Worm (Caenorhabditis elegans) whole organism, young adult: ENCODE results near the gene trap-4.

ENCODE experiments used
- D2030.7 ChIP-seq: fragments of 200-800 bp; sonication (Bioruptor generic); IDR thresholded peaks from 2 replicates; pipeline ENCODE4 v1.3.6; 2022; ENCODE audit warnings: missing genetic modification reagents, missing genetic modification characterization, missing compliant biosample characterization
- F22D6.2 ChIP-seq: sonication (generic microtip); optimal IDR thresholded peaks from 2 replicates; lab custom pipeline; 2016; ENCODE audit warnings: mild to moderate bottlenecking, missing genetic modification characterization, missing compliant biosample characterization
- F57A8.1 ChIP-seq: fragments of 200-800 bp; sonication (Bioruptor generic); optimal IDR thresholded peaks from 2 replicates; lab custom pipeline; 2018; ENCODE audit warnings: mild to moderate bottlenecking, missing genetic modification characterization, moderate library complexity, missing compliant biosample characterization
- Y53G8AR.9 ChIP-seq: fragments of 200-800 bp; sonication (Bioruptor generic); conservative IDR thresholded peaks from 2 replicates; pipeline ENCODE4 v1.3.6; 2022; ENCODE audit warnings: missing genetic modification reagents, missing genetic modification characterization, missing compliant biosample characterization
- Y79H2A.3 ChIP-seq: fragments of 200-800 bp; sonication (Bioruptor generic); conservative IDR thresholded peaks from 2 replicates; pipeline ENCODE4 v1.3.6; 2022; ENCODE audit warnings: missing genetic modification reagents, missing genetic modification characterization, missing compliant biosample characterization
- Y95B8A.8 ChIP-seq: fragments of 200-800 bp; sonication (Bioruptor generic); IDR thresholded peaks from 2 replicates; pipeline ENCODE4 v1.3.6; 2022; ENCODE audit warnings: missing genetic modification reagents, missing genetic modification characterization, missing compliant biosample characterization
- ama-1 ChIP-seq, 3 experiments: fragments of 150-350 bp in 1 of 3; sonication (generic microtip) in 2 of 3; optimal IDR thresholded peaks; 2 replicates each; lab custom pipeline; 2014 to 2018; ENCODE audit warnings: missing biosample characterization in 2 of 3, missing genetic modification characterization in 2 of 3, missing genetic modification reagents in 2 of 3
- atf-7 ChIP-seq: sonication (generic microtip); optimal IDR thresholded peaks from 2 replicates; lab custom pipeline; 2017; ENCODE audit warnings: mild to moderate bottlenecking, missing genetic modification characterization, missing compliant biosample characterization
- bed-1 ChIP-seq: fragments of 200-800 bp; sonication (Bioruptor generic); IDR thresholded peaks from 2 replicates; pipeline ENCODE4 v1.3.6; 2022; ENCODE audit warnings: missing genetic modification reagents, missing genetic modification characterization, missing compliant biosample characterization
- ceh-27 ChIP-seq: fragments of 200-800 bp; sonication (Bioruptor generic); optimal IDR thresholded peaks from 2 replicates; lab custom pipeline; 2018; ENCODE audit warnings: mild to moderate bottlenecking, missing genetic modification characterization, moderate library complexity, missing compliant biosample characterization
- die-1 ChIP-seq: sonication (generic microtip); optimal IDR thresholded peaks from 2 replicates; lab custom pipeline; 2016; ENCODE audit warnings: missing genotype, mild to moderate bottlenecking, missing genetic modification characterization, missing compliant biosample characterization
- dox-1 ChIP-seq: fragments of 200-800 bp; sonication (Bioruptor generic); IDR thresholded peaks from 2 replicates; pipeline ENCODE4 v1.3.6; 2022; ENCODE audit warnings: missing genetic modification reagents, missing genetic modification characterization, missing compliant biosample characterization
- dpff-1 ChIP-seq: sonication (generic microtip); optimal IDR thresholded peaks from 2 replicates; lab custom pipeline; 2017; ENCODE audit warnings: mild to moderate bottlenecking, missing genetic modification characterization, missing compliant biosample characterization
- egrh-3 ChIP-seq: fragments of 200-800 bp; sonication (Bioruptor generic); IDR thresholded peaks from 2 replicates; pipeline ENCODE4 v1.3.6; 2022; ENCODE audit warnings: missing genetic modification reagents, missing genetic modification characterization, missing compliant biosample characterization
- ekl-4 ChIP-seq: fragments of 200-800 bp; sonication (Bioruptor generic); IDR thresholded peaks from 2 replicates; pipeline ENCODE4 v1.3.6; 2022; ENCODE audit warnings: missing genetic modification reagents, missing genetic modification characterization, missing compliant biosample characterization
- ets-4 ChIP-seq: fragments of 200-800 bp; sonication (Bioruptor generic); optimal IDR thresholded peaks from 2 replicates; lab custom pipeline; 2018; ENCODE audit warnings: mild to moderate bottlenecking, missing genetic modification characterization, missing compliant biosample characterization
- fkh-3 ChIP-seq: sonication (generic microtip); optimal IDR thresholded peaks from 2 replicates; lab custom pipeline; 2016; ENCODE audit warnings: mild to moderate bottlenecking, missing genetic modification characterization, missing compliant biosample characterization
- gei-17 ChIP-seq: fragments of 200-800 bp; sonication (Bioruptor generic); optimal IDR thresholded peaks from 2 replicates; lab custom pipeline; 2018; ENCODE audit warnings: mild to moderate bottlenecking, missing genetic modification characterization, missing compliant biosample characterization
- hlh-26 ChIP-seq: fragments of 200-800 bp; sonication (Bioruptor generic); conservative IDR thresholded peaks from 2 replicates; pipeline ENCODE4 v1.3.6; 2022; ENCODE audit warnings: missing genetic modification reagents, missing genetic modification characterization, missing compliant biosample characterization
- hrde-1 ChIP-seq: sonication (generic microtip); optimal IDR thresholded peaks from 2 replicates; lab custom pipeline; 2016; ENCODE audit warnings: missing genetic modification characterization, mild to moderate bottlenecking, missing compliant biosample characterization, moderate library complexity, missing genotype, missing genetic modification reagents, borderline replicate concordance
- hsf-1 ChIP-seq: fragments of 200-800 bp; sonication (Bioruptor generic); IDR thresholded peaks from 2 replicates; pipeline ENCODE4 v1.3.6; 2022; ENCODE audit warnings: missing genetic modification reagents, missing genetic modification characterization, missing compliant biosample characterization
- lag-1 ChIP-seq: fragments of 200-800 bp; sonication (Bioruptor generic); IDR thresholded peaks from 2 replicates; pipeline ENCODE4 v1.3.6; 2022; ENCODE audit warnings: missing genetic modification reagents, missing genetic modification characterization, missing compliant biosample characterization
- let-607 ChIP-seq, 2 experiments: fragments of 200-800 bp in 1 of 2; sonication (Bioruptor generic) in 1 of 2; sonication (generic microtip) in 1 of 2; optimal IDR thresholded peaks; 2 replicates each; lab custom pipeline; 2016 to 2018; ENCODE audit warnings: mild to moderate bottlenecking in 2 of 2, missing compliant biosample characterization in 2 of 2, missing genetic modification characterization in 2 of 2, moderate library complexity in 2 of 2, missing genotype in 1 of 2
- lin-26 ChIP-seq: fragments of 200-800 bp; sonication (Bioruptor generic); IDR thresholded peaks from 2 replicates; pipeline ENCODE4 v1.3.6; 2022; ENCODE audit warnings: missing genetic modification reagents, missing genetic modification characterization, missing compliant biosample characterization
- lin-35 ChIP-seq, 3 experiments: fragments of 150-350 bp in 2 of 3; sonication (generic microtip) in 1 of 3; optimal IDR thresholded peaks; 2 replicates each; lab custom pipeline; 2014 to 2018; ENCODE audit warnings: missing biosample characterization in 3 of 3, missing genetic modification characterization in 3 of 3, missing genetic modification reagents in 3 of 3
- lir-1 ChIP-seq: fragments of 200-800 bp; sonication (Bioruptor generic); conservative IDR thresholded peaks from 2 replicates; pipeline ENCODE4 v1.3.6; 2022; ENCODE audit warnings: missing genetic modification reagents, missing genetic modification characterization, missing compliant biosample characterization
- lsl-1 ChIP-seq: fragments of 200-800 bp; sonication (Bioruptor generic); optimal IDR thresholded peaks from 2 replicates; lab custom pipeline; 2018; ENCODE audit warnings: mild to moderate bottlenecking, missing genetic modification characterization, moderate library complexity, missing compliant biosample characterization
- madf-6 ChIP-seq: fragments of 200-800 bp; sonication (Bioruptor generic); IDR thresholded peaks from 2 replicates; pipeline ENCODE4 v1.3.6; 2022; ENCODE audit warnings: missing genetic modification reagents, missing genetic modification characterization, missing compliant biosample characterization
- mcd-1 ChIP-seq: fragments of 200-800 bp; sonication (Bioruptor generic); IDR thresholded peaks from 2 replicates; pipeline ENCODE4 v1.3.6; 2022; ENCODE audit warnings: missing genetic modification reagents, missing genetic modification characterization, missing compliant biosample characterization
- mel-28 ChIP-seq: sonication (generic microtip); optimal IDR thresholded peaks from 2 replicates; lab custom pipeline; 2016; ENCODE audit warnings: borderline replicate concordance, mild to moderate bottlenecking, missing genetic modification characterization, missing compliant biosample characterization
- mxl-1 ChIP-seq: sonication (generic microtip); optimal IDR thresholded peaks from 2 replicates; lab custom pipeline; 2016; ENCODE audit warnings: missing genetic modification characterization, missing compliant biosample characterization
- nfya-2 ChIP-seq: fragments of 200-800 bp; sonication (Bioruptor generic); IDR thresholded peaks from 2 replicates; pipeline ENCODE4 v1.3.6; 2022; ENCODE audit warnings: missing genetic modification reagents, missing genetic modification characterization, missing compliant biosample characterization
- nfyb-1 ChIP-seq: fragments of 200-800 bp; sonication (Bioruptor generic); IDR thresholded peaks from 2 replicates; pipeline ENCODE4 v1.3.6; 2022; ENCODE audit warnings: missing genetic modification reagents, missing genetic modification characterization, missing compliant biosample characterization
- nhr-179 ChIP-seq: sonication (generic microtip); optimal IDR thresholded peaks from 2 replicates; lab custom pipeline; 2016; ENCODE audit warnings: mild to moderate bottlenecking, missing genetic modification characterization, missing compliant biosample characterization
- rec-8 ChIP-seq, 2 experiments: sonication (generic microtip); optimal IDR thresholded peaks; 2 replicates each; lab custom pipeline; 2016; ENCODE audit warnings: mild to moderate bottlenecking in 2 of 2, missing genetic modification characterization in 2 of 2, missing genetic modification reagents in 2 of 2, missing genotype in 2 of 2, missing biosample characterization in 1 of 2, missing compliant biosample characterization in 1 of 2, moderate library complexity in 1 of 2
- snpc-1.1 ChIP-seq: sonication (generic microtip); optimal IDR thresholded peaks from 2 replicates; lab custom pipeline; 2017; ENCODE audit warnings: missing genetic modification characterization, mild to moderate bottlenecking, missing compliant biosample characterization, antibody characterized with exemption, moderate library complexity, missing genotype, missing genetic modification reagents; ENCODE audit not compliant: insufficient read depth
- snpc-3.4 ChIP-seq: sonication (generic microtip); optimal IDR thresholded peaks from 2 replicates; lab custom pipeline; 2017; ENCODE audit warnings: missing genetic modification characterization, mild to moderate bottlenecking, missing compliant biosample characterization, antibody characterized with exemption, moderate library complexity, missing genotype, missing genetic modification reagents
- sptf-2 ChIP-seq: fragments of 200-800 bp; sonication (Bioruptor generic); optimal IDR thresholded peaks from 2 replicates; lab custom pipeline; 2018; ENCODE audit warnings: mild to moderate bottlenecking, missing genetic modification characterization, missing compliant biosample characterization
- tbp1 ChIP-seq: fragments of 200-800 bp; sonication (Bioruptor generic); optimal IDR thresholded peaks from 2 replicates; lab custom pipeline; 2018; ENCODE audit warnings: mild to moderate bottlenecking, missing genetic modification characterization, missing compliant biosample characterization
- unc-62 ChIP-seq: fragments of 150-350 bp; optimal IDR thresholded peaks from 2 replicates; lab custom pipeline; 2014; ENCODE audit warnings: missing biosample characterization, missing genetic modification reagents, missing genetic modification characterization
- xnd-1 ChIP-seq: sonication (generic microtip); optimal IDR thresholded peaks from 2 replicates; lab custom pipeline; 2016; ENCODE audit warnings: missing genotype, missing genetic modification reagents, missing genetic modification characterization, missing compliant biosample characterization
- zfh-2 ChIP-seq: fragments of 200-800 bp; sonication (Bioruptor generic); conservative IDR thresholded peaks from 2 replicates; pipeline ENCODE4 v1.3.6; 2022; ENCODE audit warnings: missing genetic modification reagents, missing genetic modification characterization, missing compliant biosample characterization

Gene trap-4

ce11 chrIII:11916260-11916659 lies 4.3 kb upstream of the trap-4 start:
- TF ChIP-seq egrh-3 (GFP tag; lab: Robert Waterston, UW) (peak; percentile 69; the same call in 1 of the 2 replicates), dox-1 (GFP tag; lab: Robert Waterston, UW) (peak; percentile 12; the same call in 1 of the 2 replicates), hsf-1 (GFP tag; lab: Robert Waterston, UW) (no peak), zfh-2 (GFP tag; lab: Robert Waterston, UW) (peak; percentile 79)

- no peak for TF ChIP-seq dox-1 (GFP tag; lab: Robert Waterston, UW)
- no peak for TF ChIP-seq mxl-1
- no peak for TF ChIP-seq hlh-26 (GFP tag; lab: Robert Waterston, UW)
- no peak for TF ChIP-seq fkh-3
- TF ChIP-seq lsl-1 (GFP tag; lab: Kevin White, UChicago), result no peak
Measured at ce11 chrIII:11917090-11917489, 3.4 kb upstream of the trap-4 start.

ce11 chrIII:11917525-11917924 lies 3.0 kb upstream of the trap-4 start:
- TF ChIP-seq xnd-1 (tag; lab: Kevin White, UChicago) (no peak), tbp1 (GFP tag; lab: Kevin White, UChicago) (no peak), snpc-3.4 (tag; lab: Kevin White, UChicago) (no peak), lin-35 (GFP tag; optimal IDR thresholded peaks at IDR 0.05; lab: Kevin White, UChicago) (peak in 1 of 3 experiments; percentile 13), die-1 (tag; lab: Kevin White, UChicago) (no peak), hrde-1 (tag; lab: Kevin White, UChicago) (peak; percentile 86), dpff-1 (tag; lab: Kevin White, UChicago) (peak; percentile 28), mcd-1 (GFP tag; lab: Robert Waterston, UW) (no peak), atf-7 (no peak), Y95B8A.8 (no peak), Y79H2A.3 (GFP tag; lab: Robert Waterston, UW) (peak; percentile 60; the same call in 1 of the 2 replicates), rec-8 (tag; optimal IDR thresholded peaks at IDR 0.05; lab: Kevin White, UChicago) (no peak), nfyb-1 (0 out of 2 replicates have a peak, but pooled peaks have one; percentile 68), madf-6 (GFP tag; lab: Robert Waterston, UW) (0 out of 2 replicates have a peak, but pooled peaks have one; percentile 18), sptf-2 (GFP tag; lab: Kevin White, UChicago) (no peak), unc-62 (GFP tag; lab: Kevin White, UChicago) (no peak), lir-1 (GFP tag; lab: Robert Waterston, UW) (no peak), lag-1 (GFP tag; lab: Robert Waterston, UW) (no peak), ets-4 (GFP tag; lab: Kevin White, UChicago) (no peak), Y53G8AR.9 (GFP tag; lab: Robert Waterston, UW) (peak; percentile 29; the same call in 1 of the 2 replicates), ekl-4 (GFP tag; lab: Robert Waterston, UW) (0 out of 2 replicates have a peak, but pooled peaks have one; percentile 36), F57A8.1 (no peak), lsl-1 (GFP tag; lab: Kevin White, UChicago) (peak; percentile 1), ceh-27 (GFP tag; lab: Kevin White, UChicago) (no peak), nfya-2 (no peak), mel-28 (no peak)

ce11 chrIII:11918247-11918769 lies 2.2 kb upstream of the trap-4 start, which contains the start of gene znf-593:
TSS of gene znf-593 (minus strand) at chrIII:11918719.
- TF ChIP-seq snpc-1.1 (tag; lab: Kevin White, UChicago), result peak; percentile 38
- TF ChIP-seq lag-1 (GFP tag; lab: Robert Waterston, UW), result no peak
- TF ChIP-seq nhr-179 (tag; lab: Kevin White, UChicago), result no peak
- TF ChIP-seq F22D6.2 (tag; lab: Kevin White, UChicago), result no peak
- TF ChIP-seq Y79H2A.3 (GFP tag; lab: Robert Waterston, UW), result no peak
- no peak for TF ChIP-seq bed-1
- 0 out of 2 replicates have a peak, but pooled peaks have one; percentile 12 for TF ChIP-seq ekl-4 (GFP tag; lab: Robert Waterston, UW)
- peak; percentile 5 to 47 for TF ChIP-seq let-607 (tag; optimal IDR thresholded peaks at IDR 0.05; lab: Kevin White, UChicago)
- no peak for TF ChIP-seq lin-26 (GFP tag; lab: Robert Waterston, UW)
- no peak for TF ChIP-seq D2030.7 (GFP tag; lab: Robert Waterston, UW)
- peak; percentile 3 for TF ChIP-seq gei-17
- TF ChIP-seq ama-1 (optimal IDR thresholded peaks at IDR 0.05; lab: Kevin White, UChicago), result peak; percentile 9
- no peak for TF ChIP-seq ama-1 (GFP tag; optimal IDR thresholded peaks at IDR 0.05; lab: Kevin White, UChicago)
- no peak for TF ChIP-seq mcd-1 (GFP tag; lab: Robert Waterston, UW)
- TF ChIP-seq xnd-1 (tag; lab: Kevin White, UChicago), result no peak
